Fruit fly (Drosophila melanogaster): ENCODE data around the gene dac.

dm6 chr2L:16526578-16526977 lies 40.8 kb upstream of the dac start:
- TF ChIP-seq CG8478 (optimal IDR thresholded peaks at IDR 0.05) (no peak), psq (optimal IDR thresholded peaks at IDR 0.05) (no peak), pan (optimal IDR thresholded peaks at IDR 0.05) (no peak), Dll (optimal IDR thresholded peaks at IDR 0.05) (no peak)
